Fruit fly (Drosophila melanogaster): Measurements from ENCODE around the gene CG8997.

The CG8997 gene

DNA sequence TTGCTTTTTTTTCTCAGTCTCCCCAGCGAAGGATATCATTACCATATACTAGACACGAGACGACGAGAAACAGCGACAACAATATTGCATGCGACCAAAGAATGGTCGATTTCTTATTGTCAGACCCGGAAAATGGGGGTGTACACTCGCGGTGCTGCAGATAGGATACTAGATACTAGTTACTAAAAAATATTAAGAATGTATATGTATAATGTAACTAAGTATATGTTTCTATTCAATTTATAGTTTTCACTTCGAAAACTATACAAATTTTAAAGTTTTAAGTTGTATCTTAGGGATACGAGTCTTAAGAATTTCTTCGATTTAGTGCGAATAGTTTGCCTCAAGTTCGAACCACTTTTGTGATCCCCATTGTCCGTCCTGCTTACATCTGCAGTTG is 48.3 kb upstream of the CG8997 start (continued):
- TF ChIP-seq Lhr (GFP tag; optimal IDR thresholded peaks at IDR 0.05) (no peak), Blimp-1 (GFP tag; optimal IDR thresholded peaks at IDR 0.05) (no peak), tna (GFP tag; IDR thresholded peaks at IDR 0.05; ENCODE audit: partially characterized antibody) (no peak), CG4820 (GFP tag; optimal IDR thresholded peaks at IDR 0.05) (no peak), CG4424 (GFP tag; optimal IDR thresholded peaks at IDR 0.05) (peak; percentile 46), lmd (GFP tag; IDR thresholded peaks at IDR 0.05) (peak; percentile 16; the same call in 1 of the 2 replicates), gcm (GFP tag; optimal IDR thresholded peaks at IDR 0.05) (peak; percentile 60), CG4282 (GFP tag; optimal IDR thresholded peaks at IDR 0.05) (no peak), Xbp1 (GFP tag; optimal IDR thresholded peaks at IDR 0.05) (no peak), CG6254 (GFP tag; optimal IDR thresholded peaks at IDR 0.05) (peak; percentile 20), Chrac-16 (GFP tag; optimal IDR thresholded peaks at IDR 0.05) (no peak), CG18599 (GFP tag; optimal IDR thresholded peaks at IDR 0.05) (peak; percentile 59), MESR4 (GFP tag; optimal IDR thresholded peaks at IDR 0.05) (no peak), hkb (optimal IDR thresholded peaks at IDR 0.05) (no peak), hkb (GFP tag; IDR thresholded peaks at IDR 0.05) (0 out of 2 replicates have a peak, but pooled peaks have one; percentile 13), MTF-1 (GFP tag; optimal IDR thresholded peaks at IDR 0.05; ENCODE audit: borderline replicate concordance) (no peak), CG13296 (GFP tag; optimal IDR thresholded peaks at IDR 0.05) (peak; percentile 11), yki (optimal IDR thresholded peaks at IDR 0.05) (no peak), Hr51 (GFP tag; optimal IDR thresholded peaks at IDR 0.05) (no peak), Lim3 (GFP tag; IDR thresholded peaks at IDR 0.05) (no peak), esg (GFP tag; conservative IDR thresholded peaks at IDR 0.05) (no peak), chn (GFP tag; optimal IDR thresholded peaks at IDR 0.05) (no peak), caup (GFP tag; optimal IDR thresholded peaks at IDR 0.05; ENCODE audit: severe bottlenecking) (no peak), Oaz (GFP tag; IDR thresholded peaks at IDR 0.05) (no peak), CG2712 (tag; optimal IDR thresholded peaks at IDR 0.05) (peak; percentile 68), Rfx (GFP tag; IDR thresholded peaks at IDR 0.05) (no peak), z (GFP tag; IDR thresholded peaks at IDR 0.05) (no peak), vvl (GFP tag; IDR thresholded peaks at IDR 0.05) (peak; percentile 44; the same call in 1 of the 2 replicates), CG30403 (GFP tag; optimal IDR thresholded peaks at IDR 0.05) (peak; percentile 30), CG6689 (GFP tag; IDR thresholded peaks at IDR 0.05) (peak; percentile 37), bsh (GFP tag; optimal IDR thresholded peaks at IDR 0.05) (peak in 1 of 2 experiments; percentile 40), grn (GFP tag; optimal IDR thresholded peaks at IDR 0.05) (no peak), Awh (GFP tag; IDR thresholded peaks at IDR 0.05) (peak; percentile 40), croc (GFP tag; conservative IDR thresholded peaks at IDR 0.05) (no peak), az2 (GFP tag; optimal IDR thresholded peaks at IDR 0.05) (no peak), CG17328 (GFP tag; IDR thresholded peaks at IDR 0.05) (no peak), CG7963 (GFP tag; IDR thresholded peaks at IDR 0.05; ENCODE audit: partially characterized antibody) (no peak), CG10147 (GFP tag; optimal IDR thresholded peaks at IDR 0.05) (no peak), CG11696 (GFP tag; IDR thresholded peaks at IDR 0.05) (peak; percentile 86), luna (GFP tag; optimal IDR thresholded peaks at IDR 0.05) (no peak), CG17829 (tag; optimal IDR thresholded peaks at IDR 0.05) (peak; percentile 40), Asciz (GFP tag; optimal IDR thresholded peaks at IDR 0.05) (peak; percentile 7), CG34422 (GFP tag; IDR thresholded peaks at IDR 0.05) (0 out of 3 replicates have a peak, but pooled peaks have one; percentile 37), sens (GFP tag) (peak; percentile 52), D19A (tag; optimal IDR thresholded peaks at IDR 0.05) (peak; percentile 66), klu (GFP tag; IDR thresholded peaks at IDR 0.05) (no peak), Ets97D (GFP tag; optimal IDR thresholded peaks at IDR 0.05) (no peak), hbn (GFP tag; IDR thresholded peaks at IDR 0.05; ENCODE audit: partially characterized antibody) (no peak), bowl (GFP tag; IDR thresholded peaks at IDR 0.05) (0 out of 2 replicates have a peak, but pooled peaks have one; percentile 14), CG12659 (GFP tag; optimal IDR thresholded peaks at IDR 0.05) (no peak), CG30431 (GFP tag; optimal IDR thresholded peaks at IDR 0.05) (no peak)
